Fruit fly (Drosophila melanogaster): ENCODE results near the gene Mulk.

- TF ChIP-seq ind (GFP tag; optimal IDR thresholded peaks at IDR 0.05) (no peak), CG31365 (tag; optimal IDR thresholded peaks at IDR 0.05) (no peak), zf30C (GFP tag; optimal IDR thresholded peaks at IDR 0.05) (no peak), mam (GFP tag; optimal IDR thresholded peaks at IDR 0.05) (no peak), abd-A (tag; optimal IDR thresholded peaks at IDR 0.05) (no peak), psq (GFP tag; optimal IDR thresholded peaks at IDR 0.05) (no peak), cad (GFP tag; optimal IDR thresholded peaks at IDR 0.05) (no peak), CG5180 (GFP tag; optimal IDR thresholded peaks at IDR 0.05) (no peak)
These were observed 3.3 kb upstream of the Mulk start, which contains the start of gene CG4953 for dm6 chr2L:10266511-10266910.

All from whole organism, embryonic.